Fruit fly (Drosophila melanogaster) whole organism, prepupa: ENCODE data around the gene CG9503.

Experiments
- CG10631 ChIP-seq: fragments of 200-800 bp; sonication (Bioruptor generic); optimal IDR thresholded peaks from 2 replicates; lab custom pipeline; 2016; ENCODE audit warnings: missing biosample characterization, missing genetic modification characterization
- CG11902 ChIP-seq: fragments of 200-800 bp; sonication (Bioruptor generic); optimal IDR thresholded peaks from 3 replicates; lab custom pipeline; 2016; ENCODE audit warnings: missing biosample characterization, missing genetic modification characterization
- CG4318 ChIP-seq: fragments of 200-800 bp; sonication (Bioruptor generic); optimal IDR thresholded peaks from 3 replicates; lab custom pipeline; 2017; ENCODE audit warnings: missing biosample characterization, mild to moderate bottlenecking, missing genetic modification characterization
- CG6163 ChIP-seq: fragments of 200-800 bp; sonication (Bioruptor generic); IDR thresholded peaks from 3 replicates; pipeline ENCODE4 v1.3.6; 2022; ENCODE audit warnings: missing biosample characterization, missing genetic modification characterization
- CG6808 ChIP-seq: fragments of 200-800 bp; sonication (Bioruptor generic); optimal IDR thresholded peaks from 3 replicates; lab custom pipeline; 2017; ENCODE audit warnings: missing biosample characterization, missing genetic modification characterization, mild to moderate bottlenecking, moderate library complexity, missing genetic modification reagents
- Gug ChIP-seq: fragments of 200-800 bp; sonication (Bioruptor generic); IDR thresholded peaks from 2 replicates; pipeline ENCODE4 v1.3.6; 2022; ENCODE audit warnings: missing biosample characterization, missing genetic modification characterization
- Lpt ChIP-seq: fragments of 200-800 bp; sonication (Bioruptor generic); optimal IDR thresholded peaks from 3 replicates; lab custom pipeline; 2016; ENCODE audit warnings: missing biosample characterization, missing genetic modification characterization
- OdsH ChIP-seq: fragments of 200-800 bp; sonication (Bioruptor generic); optimal IDR thresholded peaks from 3 replicates; lab custom pipeline; 2016; ENCODE audit warnings: missing biosample characterization, missing genetic modification characterization
- Sox102F ChIP-seq: fragments of 200-800 bp; sonication (Bioruptor generic); optimal IDR thresholded peaks from 2 replicates; lab custom pipeline; 2016; ENCODE audit warnings: missing biosample characterization, mild to moderate bottlenecking, missing genetic modification characterization
- Sox14 ChIP-seq: fragments of 200-800 bp; sonication (Bioruptor generic); optimal IDR thresholded peaks from 3 replicates; lab custom pipeline; 2016; ENCODE audit warnings: missing biosample characterization, missing genetic modification characterization
- esn ChIP-seq: fragments of 200-800 bp; sonication (Bioruptor generic); optimal IDR thresholded peaks from 2 replicates; lab custom pipeline; 2016; ENCODE audit warnings: missing biosample characterization, mild to moderate bottlenecking, missing genetic modification characterization, moderate library complexity
- fkh ChIP-seq: fragments of 200-800 bp; sonication (Bioruptor generic); optimal IDR thresholded peaks from 3 replicates; lab custom pipeline; 2017; ENCODE audit warnings: missing biosample characterization, mild to moderate bottlenecking, missing genetic modification characterization, moderate library complexity

dm6 chrX:14897592-14897991 is 25.7 kb downstream of the CG9503 start:
- TF ChIP-seq CG11902 (GFP tag; lab: Kevin White, UChicago) (peak; percentile 76), OdsH (GFP tag; lab: Kevin White, UChicago) (peak; percentile 76), Lpt (GFP tag; lab: Kevin White, UChicago) (peak; percentile 33), CG10631 (GFP tag; lab: Kevin White, UChicago) (peak; percentile 27), Gug (no peak), Sox14 (GFP tag; lab: Kevin White, UChicago) (peak; percentile 47), CG6808 (GFP tag; lab: Kevin White, UChicago) (peak; percentile 2), fkh (GFP tag; lab: Kevin White, UChicago) (no peak), Sox102F (GFP tag; lab: Kevin White, UChicago) (peak; percentile 75), esn (GFP tag; lab: Kevin White, UChicago) (peak; percentile 81), CG4318 (GFP tag; lab: Kevin White, UChicago) (peak; percentile 46), CG6163 (0 out of 3 replicates have a peak, but pooled peaks have one; percentile 24)
